Fruit fly (Drosophila melanogaster) Kc167 (cell line): ENCODE results near the gene CG4456.

Experiments
- Sin3A ChIP-seq: fragments of >200 bp; optimal IDR thresholded peaks from 2 replicates; lab custom pipeline; 2018; ENCODE audit warnings: missing external identifiers
- h ChIP-seq: fragments of >200 bp; optimal IDR thresholded peaks from 3 replicates; lab custom pipeline; 2018; ENCODE audit warnings: missing external identifiers
- insv ChIP-seq: fragments of >200 bp; optimal IDR thresholded peaks from 3 replicates; lab custom pipeline; 2018; ENCODE audit warnings: missing external identifiers
- psq ChIP-seq: fragments of >200 bp; optimal IDR thresholded peaks from 2 replicates; lab custom pipeline; 2017; ENCODE audit warnings: missing external identifiers
- ttk ChIP-seq: sonication (Bioruptor generic); optimal IDR thresholded peaks from 2 replicates; lab custom pipeline; 2017; ENCODE audit warnings: missing external identifiers

dm6 chr3L:9368665-9369064 is 3.9 kb upstream of the CG4456 start:
- no peak for TF ChIP-seq h (lab: Kevin White, UChicago)
- no peak for TF ChIP-seq psq
- no peak for TF ChIP-seq ttk (lab: Kevin White, UChicago)
- TF ChIP-seq insv, result no peak
- no peak for TF ChIP-seq Sin3A
